Worm (Caenorhabditis elegans) whole organism, L4 larva: Measurements from ENCODE around the gene C39D10.5.

Experiments used
- D1046.2 ChIP-seq: fragments of 200-800 bp; sonication (Bioruptor generic); IDR thresholded peaks from 2 replicates; pipeline ENCODE4 v1.3.6; 2022; ENCODE audit warnings: missing genetic modification characterization, missing compliant biosample characterization
- F10B5.3 ChIP-seq: sonication (generic microtip); optimal IDR thresholded peaks from 2 replicates; lab custom pipeline; 2016; ENCODE audit warnings: mild to moderate bottlenecking, missing genetic modification characterization, missing compliant biosample characterization
- F26F4.8 ChIP-seq: fragments of 200-800 bp; sonication (Bioruptor generic); conservative IDR thresholded peaks from 2 replicates; pipeline ENCODE4 v1.3.6; 2022; ENCODE audit warnings: missing genetic modification characterization, missing compliant biosample characterization
- F37D6.2 ChIP-seq: sonication (generic microtip); optimal IDR thresholded peaks from 2 replicates; lab custom pipeline; 2016; ENCODE audit warnings: mild to moderate bottlenecking, missing genetic modification characterization, missing compliant biosample characterization
- F49E8.2 ChIP-seq: sonication (generic microtip); optimal IDR thresholded peaks from 2 replicates; lab custom pipeline; 2016; ENCODE audit warnings: missing compliant biosample characterization, mild to moderate bottlenecking, missing genetic modification characterization, borderline replicate concordance
- T20F7.1 ChIP-seq: fragments of 200-800 bp; sonication (Bioruptor generic); optimal IDR thresholded peaks from 2 replicates; lab custom pipeline; 2018; ENCODE audit warnings: mild to moderate bottlenecking, missing genetic modification characterization, missing compliant biosample characterization
- ZK337.2 ChIP-seq: fragments of 200-800 bp; sonication (Bioruptor generic); IDR thresholded peaks from 2 replicates; pipeline ENCODE4 v1.3.6; 2022; ENCODE audit warnings: missing genetic modification reagents, missing genetic modification characterization, missing compliant biosample characterization
- arid-1 ChIP-seq: fragments of 200-800 bp; sonication (Bioruptor generic); conservative IDR thresholded peaks from 2 replicates; pipeline ENCODE4 v1.3.6; 2022; ENCODE audit warnings: missing genetic modification reagents, missing genetic modification characterization, missing compliant biosample characterization
- ceh-20 ChIP-seq: fragments of 200-800 bp; sonication (Bioruptor generic); IDR thresholded peaks from 2 replicates; pipeline ENCODE4 v1.3.6; 2022; ENCODE audit warnings: missing genetic modification reagents, missing genetic modification characterization, missing compliant biosample characterization
- ceh-44 ChIP-seq: fragments of 200-800 bp; sonication (Bioruptor generic); IDR thresholded peaks from 2 replicates; pipeline ENCODE4 v1.3.6; 2022; ENCODE audit warnings: missing genetic modification reagents, missing genetic modification characterization, missing compliant biosample characterization
- ctbp-1 ChIP-seq: fragments of 200-800 bp; sonication (Bioruptor generic); IDR thresholded peaks from 2 replicates; pipeline ENCODE4 v1.3.6; 2022; ENCODE audit warnings: missing genetic modification reagents, missing genetic modification characterization, missing compliant biosample characterization
- daf-16 ChIP-seq, 3 experiments: sonication (generic microtip); optimal IDR thresholded peaks; 2 replicates each; lab custom pipeline; 2016 to 2017; ENCODE audit warnings: missing genetic modification characterization in 3 of 3, missing genetic modification reagents in 3 of 3, mild to moderate bottlenecking in 2 of 3, missing compliant biosample characterization in 2 of 3, missing biosample characterization in 1 of 3, moderate library complexity in 1 of 3
- daf-19 ChIP-seq: fragments of 200-800 bp; sonication (Bioruptor generic); conservative IDR thresholded peaks from 2 replicates; pipeline ENCODE4 v1.3.6; 2022; ENCODE audit warnings: missing genetic modification characterization, missing compliant biosample characterization
- dmd-6 ChIP-seq: fragments of 200-800 bp; sonication (Bioruptor generic); IDR thresholded peaks from 2 replicates; pipeline ENCODE4 v1.3.6; 2022; ENCODE audit warnings: missing genetic modification reagents, missing genetic modification characterization, missing compliant biosample characterization
- dmd-8 ChIP-seq: fragments of 200-800 bp; sonication (Bioruptor generic); IDR thresholded peaks from 2 replicates; pipeline ENCODE4 v1.3.6; 2022; ENCODE audit warnings: missing genetic modification characterization, missing compliant biosample characterization
- duxl-1 ChIP-seq: sonication (generic microtip); optimal IDR thresholded peaks from 2 replicates; lab custom pipeline; 2016; ENCODE audit warnings: mild to moderate bottlenecking, missing genetic modification characterization, moderate library complexity, missing compliant biosample characterization; ENCODE audit not compliant: poor library complexity
- dve-1 ChIP-seq: sonication (generic microtip); optimal IDR thresholded peaks from 2 replicates; lab custom pipeline; 2017; ENCODE audit warnings: antibody characterized with exemption, mild to moderate bottlenecking, missing genetic modification characterization, missing compliant biosample characterization; ENCODE audit not compliant: insufficient read depth
- egl-43 ChIP-seq: fragments of 200-800 bp; sonication (Bioruptor generic); IDR thresholded peaks from 2 replicates; pipeline ENCODE4 v1.3.6; 2022; ENCODE audit warnings: missing genetic modification reagents, missing genetic modification characterization, missing compliant biosample characterization
- fkh-10 ChIP-seq: fragments of 150-350 bp; optimal IDR thresholded peaks from 2 replicates; lab custom pipeline; 2014; ENCODE audit warnings: missing biosample characterization, missing genetic modification reagents, missing genetic modification characterization
- gei-8 ChIP-seq: fragments of 200-800 bp; sonication (Bioruptor generic); optimal IDR thresholded peaks from 2 replicates; lab custom pipeline; 2018; ENCODE audit warnings: mild to moderate bottlenecking, missing genetic modification characterization, missing compliant biosample characterization
- hlh-30 ChIP-seq: sonication (generic microtip); optimal IDR thresholded peaks from 2 replicates; lab custom pipeline; 2017; ENCODE audit warnings: antibody characterized with exemption, mild to moderate bottlenecking, missing genetic modification characterization, missing compliant biosample characterization; ENCODE audit not compliant: insufficient read depth
- hmg-1.1 ChIP-seq: fragments of 200-800 bp; sonication (Bioruptor generic); IDR thresholded peaks from 2 replicates; pipeline ENCODE4 v1.3.6; 2022; ENCODE audit warnings: missing genetic modification reagents, missing genetic modification characterization, missing compliant biosample characterization
- lim-7 ChIP-seq: fragments of 200-800 bp; sonication (Bioruptor generic); IDR thresholded peaks from 2 replicates; pipeline ENCODE4 v1.3.6; 2022; ENCODE audit warnings: missing genetic modification characterization, missing compliant biosample characterization
- lin-1 ChIP-seq: fragments of 200-800 bp; sonication (Bioruptor generic); IDR thresholded peaks from 2 replicates; pipeline ENCODE4 v1.3.6; 2022; ENCODE audit warnings: missing genetic modification reagents, missing genetic modification characterization, missing compliant biosample characterization
- lin-13 ChIP-seq: fragments of 150-350 bp; optimal IDR thresholded peaks from 2 replicates; lab custom pipeline; 2014; ENCODE audit warnings: missing biosample characterization, missing genetic modification reagents, missing genetic modification characterization
- lin-39 ChIP-seq: fragments of 150-350 bp; optimal IDR thresholded peaks from 2 replicates; lab custom pipeline; 2014; ENCODE audit warnings: missing biosample characterization, missing genetic modification reagents, missing genetic modification characterization
- lir-3 ChIP-seq: sonication (generic microtip); optimal IDR thresholded peaks from 2 replicates; lab custom pipeline; 2016; ENCODE audit warnings: mild to moderate bottlenecking, missing genetic modification characterization, missing compliant biosample characterization
- madf-5 ChIP-seq, 2 experiments: fragments of 200-800 bp; sonication (Bioruptor generic); IDR thresholded peaks; 2 replicates each; pipeline ENCODE4 v1.3.6; 2022; ENCODE audit warnings: missing compliant biosample characterization in 2 of 2, missing genetic modification characterization in 2 of 2
- madf-9 ChIP-seq: fragments of 200-800 bp; sonication (Bioruptor generic); conservative IDR thresholded peaks from 2 replicates; pipeline ENCODE4 v1.3.6; 2022; ENCODE audit warnings: missing genetic modification reagents, missing genetic modification characterization, missing compliant biosample characterization
- nhr-102 ChIP-seq: sonication (generic microtip); optimal IDR thresholded peaks from 2 replicates; lab custom pipeline; 2016; ENCODE audit warnings: mild to moderate bottlenecking, missing genetic modification characterization, moderate library complexity, missing compliant biosample characterization
- nhr-11 ChIP-seq: fragments of 150-350 bp; optimal IDR thresholded peaks from 2 replicates; lab custom pipeline; 2014; ENCODE audit warnings: missing biosample characterization, missing genetic modification characterization
- nhr-28 ChIP-seq: fragments of 150-350 bp; optimal IDR thresholded peaks from 2 replicates; lab custom pipeline; 2014; ENCODE audit warnings: missing biosample characterization, missing genetic modification characterization
- nhr-48 ChIP-seq: sonication (generic microtip); optimal IDR thresholded peaks from 2 replicates; lab custom pipeline; 2016; ENCODE audit warnings: mild to moderate bottlenecking, missing genetic modification characterization, missing compliant biosample characterization
- php-3 ChIP-seq: fragments of 200-800 bp; sonication (Bioruptor generic); IDR thresholded peaks from 2 replicates; pipeline ENCODE4 v1.3.6; 2022; ENCODE audit warnings: missing genetic modification reagents, missing genetic modification characterization, missing compliant biosample characterization
- rbr-2 ChIP-seq: sonication (generic microtip); optimal IDR thresholded peaks from 2 replicates; lab custom pipeline; 2016; ENCODE audit warnings: missing genotype, missing genetic modification characterization, missing compliant biosample characterization
- saeg-2 ChIP-seq: fragments of 200-800 bp; sonication (Bioruptor generic); IDR thresholded peaks from 2 replicates; pipeline ENCODE4 v1.3.6; 2022; ENCODE audit warnings: missing genetic modification reagents, missing genetic modification characterization, missing compliant biosample characterization
- skn-1 ChIP-seq: fragments of 150-350 bp; optimal IDR thresholded peaks from 2 replicates; lab custom pipeline; 2014; ENCODE audit warnings: missing biosample characterization, missing genetic modification characterization
- snpc-1.2 ChIP-seq: fragments of 200-800 bp; sonication (Bioruptor generic); IDR thresholded peaks from 2 replicates; pipeline ENCODE4 v1.3.6; 2022; ENCODE audit warnings: missing genetic modification reagents, missing genetic modification characterization, missing compliant biosample characterization
- spr-1 ChIP-seq: sonication (generic microtip); optimal IDR thresholded peaks from 2 replicates; lab custom pipeline; 2016; ENCODE audit warnings: mild to moderate bottlenecking, missing genetic modification characterization, missing compliant biosample characterization
- spr-3 ChIP-seq: fragments of 200-800 bp; sonication (Bioruptor generic); optimal IDR thresholded peaks from 2 replicates; lab custom pipeline; 2018; ENCODE audit warnings: mild to moderate bottlenecking, missing genetic modification characterization, missing compliant biosample characterization
- unc-62 ChIP-seq, 3 experiments: fragments of 150-350 bp in 1 of 3; sonication (generic microtip); optimal IDR thresholded peaks in 2 of 3; peaks in 1 of 3; 1 replicate in 1 of 3; 2 replicates in 2 of 3; lab custom pipeline; 2014 to 2017; ENCODE audit warnings: missing biosample characterization in 3 of 3, missing genetic modification characterization in 3 of 3, missing genetic modification reagents in 3 of 3, missing genotype in 1 of 3
- zag-1 ChIP-seq: fragments of 150-350 bp; optimal IDR thresholded peaks from 2 replicates; lab custom pipeline; 2014; ENCODE audit warnings: missing biosample characterization, missing genetic modification characterization
- zfp-3 ChIP-seq: fragments of 200-800 bp; sonication (Bioruptor generic); conservative IDR thresholded peaks from 2 replicates; pipeline ENCODE4 v1.3.6; 2022; ENCODE audit warnings: missing genetic modification reagents, missing genetic modification characterization, missing compliant biosample characterization

Gene C39D10.5

DNA sequence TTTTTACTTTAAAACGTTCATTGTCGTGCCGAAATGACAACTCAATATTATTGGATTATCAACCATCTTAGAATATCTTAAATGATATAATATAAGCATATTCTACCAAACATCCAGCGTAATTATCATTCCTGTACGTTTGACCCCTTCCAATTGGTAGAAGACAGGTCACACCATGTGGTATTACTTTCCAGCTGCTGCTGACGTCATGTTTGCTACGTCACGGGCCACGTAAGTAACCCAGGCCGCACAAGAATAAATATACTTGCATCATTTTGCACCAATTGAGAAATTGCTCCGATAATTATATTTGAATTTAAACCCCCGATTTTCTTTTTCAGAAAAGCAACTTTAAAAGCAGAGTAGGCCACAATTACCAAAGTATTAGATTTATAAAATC is 23.4 kb upstream of the C39D10.5 start:
- TF ChIP-seq hlh-30 (tag; lab: Kevin White, UChicago), result no peak

DNA sequence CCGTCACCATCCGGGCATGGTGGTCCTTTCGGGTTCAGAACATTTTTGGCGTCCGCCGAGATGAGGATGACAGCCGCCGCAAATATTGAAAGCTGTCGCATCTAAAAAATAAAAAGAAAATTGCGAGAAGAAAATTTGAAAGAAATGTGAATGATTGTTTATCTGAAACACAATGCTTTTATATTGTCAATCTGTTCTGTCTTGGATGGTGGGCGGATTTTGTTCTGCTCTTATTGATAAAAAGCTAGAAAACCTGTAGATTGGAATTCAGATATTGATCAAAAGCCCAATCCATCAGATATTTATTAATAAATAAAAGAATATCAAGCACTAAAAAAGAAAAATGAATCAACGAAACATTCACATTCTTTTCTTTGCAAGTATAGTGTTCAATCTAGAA is 21.6 kb upstream of the C39D10.5 start, which contains the start of gene C39D10.7:
Gene C39D10.7 (minus strand): TSS at position 101 of the 400 bp plus-strand sequence.
- TF ChIP-seq gei-8 (GFP tag; lab: Kevin White, UChicago) (no peak), unc-62 (GFP tag; optimal IDR thresholded peaks at IDR 0.05 in 1 of 2; lab: Kevin White, UChicago) (peak in 1 of 2 experiments; percentile 78), unc-62 (tag; optimal IDR thresholded peaks at IDR 0.05; lab: Kevin White, UChicago) (no peak), hlh-30 (tag; lab: Kevin White, UChicago) (no peak), F37D6.2 (no peak), rbr-2 (no peak), zag-1 (tag; lab: Kevin White, UChicago) (no peak)
- TF ChIP-seq, all 104 proteins: peak for 1

DNA sequence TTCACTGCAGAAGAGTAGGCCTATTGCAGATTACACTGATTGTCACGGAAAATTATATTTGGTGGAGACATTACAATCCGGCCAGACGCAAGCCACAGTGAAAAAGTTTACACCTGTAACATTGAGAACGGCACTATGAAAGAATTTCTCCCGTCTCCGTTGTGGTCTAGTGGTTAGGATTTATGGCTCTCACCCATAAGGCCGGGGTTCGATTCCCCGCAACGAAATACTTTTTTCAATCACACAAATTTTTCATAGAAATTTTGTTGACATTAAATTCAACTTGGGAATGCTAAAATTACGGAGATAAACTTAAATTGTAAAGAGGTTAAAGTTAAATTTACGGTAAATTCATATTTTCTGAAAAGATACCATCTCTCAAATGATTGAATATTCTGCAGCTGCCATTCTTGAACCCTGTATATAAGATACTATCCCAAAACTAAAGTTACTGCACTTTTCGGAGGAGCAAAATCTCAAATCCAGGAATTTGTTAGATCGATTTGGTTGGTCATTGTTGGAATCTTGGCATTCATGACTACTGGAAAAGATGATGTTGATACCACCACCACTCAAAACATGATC is 14.3 kb upstream of the C39D10.5 start, which contains the start of gene C39D10.1:
Gene C39D10.1 (plus strand): TSS at position 535 of the 585 bp plus-strand sequence.
- TF ChIP-seq spr-3 (no peak), egl-43 (GFP tag; lab: Robert Waterston, UW) (peak; percentile 73), arid-1 (GFP tag; lab: Robert Waterston, UW) (0 out of 2 replicates have a peak, but pooled peaks have one; percentile 49), skn-1 (tag; lab: Kevin White, UChicago) (no peak), ceh-20 (GFP tag; lab: Robert Waterston, UW) (no peak), ctbp-1 (GFP tag; lab: Robert Waterston, UW) (0 out of 2 replicates have a peak, but pooled peaks have one; percentile 25), lin-1 (no peak), lir-3 (tag; lab: Kevin White, UChicago) (no peak), F10B5.3 (tag; lab: Kevin White, UChicago) (no peak), duxl-1 (tag; lab: Kevin White, UChicago) (peak; percentile 36), unc-62 (GFP tag; optimal IDR thresholded peaks at IDR 0.05 in 1 of 2; lab: Kevin White, UChicago) (peak in 1 of 2 experiments; percentile 96), unc-62 (tag; optimal IDR thresholded peaks at IDR 0.05; lab: Kevin White, UChicago) (no peak), madf-5 (GFP tag; IDR thresholded peaks at IDR 0.05; lab: Robert Waterston, UW) (peak in 1 of 2 experiments; percentile 44; a peak in 1 of 4 replicates), ceh-44 (GFP tag; lab: Robert Waterston, UW) (peak; percentile 40; the same call in 1 of the 2 replicates), lin-13 (GFP tag; lab: Kevin White, UChicago) (peak; percentile 5), hmg-1.1 (peak; percentile 37; the same call in 1 of the 2 replicates), dmd-8 (GFP tag; lab: Robert Waterston, UW) (peak; percentile 69; the same call in 1 of the 2 replicates), madf-9 (GFP tag; lab: Robert Waterston, UW) (peak; percentile 12; the same call in 1 of the 2 replicates), daf-19 (GFP tag; lab: Robert Waterston, UW) (0 out of 2 replicates have a peak, but pooled peaks have one; percentile 30), spr-1 (no peak), nhr-11 (tag; lab: Kevin White, UChicago) (no peak), saeg-2 (GFP tag; lab: Robert Waterston, UW) (no peak), F49E8.2 (tag; lab: Kevin White, UChicago) (no peak), F26F4.8 (no peak), daf-16 (GFP tag; optimal IDR thresholded peaks at IDR 0.05; lab: Kevin White, UChicago) (peak; percentile 22 to 68), daf-16 (tag; optimal IDR thresholded peaks at IDR 0.05; lab: Kevin White, UChicago) (no peak), dve-1 (tag; lab: Kevin White, UChicago) (no peak), dmd-6 (GFP tag; lab: Robert Waterston, UW) (peak; percentile 50), hlh-30 (tag; lab: Kevin White, UChicago) (peak; percentile 16), lin-39 (tag; lab: Kevin White, UChicago) (no peak), T20F7.1 (GFP tag; lab: Kevin White, UChicago) (peak; percentile 34), nhr-28 (peak; percentile 12), fkh-10 (GFP tag; lab: Kevin White, UChicago) (no peak), zfp-3 (GFP tag; lab: Robert Waterston, UW) (0 out of 2 replicates have a peak, but pooled peaks have one; percentile 24), nhr-48 (tag; lab: Kevin White, UChicago) (peak; percentile 27), D1046.2 (peak; percentile 76; the same call in 1 of the 2 replicates), php-3 (GFP tag; lab: Robert Waterston, UW) (0 out of 2 replicates have a peak, but pooled peaks have one; percentile 29), ZK337.2 (GFP tag; lab: Robert Waterston, UW) (peak; percentile 35; the same call in 1 of the 2 replicates), lim-7 (GFP tag; lab: Robert Waterston, UW) (peak; percentile 78), nhr-102 (tag; lab: Kevin White, UChicago) (peak; percentile 33), snpc-1.2 (GFP tag; lab: Robert Waterston, UW) (peak; percentile 66)
